Worm (Caenorhabditis elegans): Measurements from ENCODE around the gene hlh-34.

hlh-34 gene

DNA sequence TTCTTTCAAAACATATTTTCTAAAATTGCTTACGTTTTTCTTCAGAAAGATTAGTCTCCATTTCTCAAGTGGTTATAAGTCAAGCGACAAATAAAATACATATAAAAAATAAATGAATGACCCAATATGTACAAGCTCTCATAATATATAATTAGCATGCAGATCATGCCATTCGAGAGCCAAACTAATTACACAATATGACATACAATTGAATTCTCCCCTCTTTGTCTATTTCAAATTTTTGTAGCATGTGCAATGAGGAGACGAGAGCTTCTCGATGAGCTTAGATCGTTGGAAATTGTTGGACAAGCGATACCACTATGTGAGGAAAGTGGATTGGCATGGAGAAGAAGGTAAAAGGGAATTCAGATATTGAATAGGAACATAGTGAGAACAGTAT lies at the start of gene hlh-34:
TSS of gene hlh-34 (minus strand) at position 101 of the 400 bp plus-strand sequence.
- no peak for TF ChIP-seq hmg-4 (GFP tag; optimal IDR thresholded peaks at IDR 0.05)

DNA sequence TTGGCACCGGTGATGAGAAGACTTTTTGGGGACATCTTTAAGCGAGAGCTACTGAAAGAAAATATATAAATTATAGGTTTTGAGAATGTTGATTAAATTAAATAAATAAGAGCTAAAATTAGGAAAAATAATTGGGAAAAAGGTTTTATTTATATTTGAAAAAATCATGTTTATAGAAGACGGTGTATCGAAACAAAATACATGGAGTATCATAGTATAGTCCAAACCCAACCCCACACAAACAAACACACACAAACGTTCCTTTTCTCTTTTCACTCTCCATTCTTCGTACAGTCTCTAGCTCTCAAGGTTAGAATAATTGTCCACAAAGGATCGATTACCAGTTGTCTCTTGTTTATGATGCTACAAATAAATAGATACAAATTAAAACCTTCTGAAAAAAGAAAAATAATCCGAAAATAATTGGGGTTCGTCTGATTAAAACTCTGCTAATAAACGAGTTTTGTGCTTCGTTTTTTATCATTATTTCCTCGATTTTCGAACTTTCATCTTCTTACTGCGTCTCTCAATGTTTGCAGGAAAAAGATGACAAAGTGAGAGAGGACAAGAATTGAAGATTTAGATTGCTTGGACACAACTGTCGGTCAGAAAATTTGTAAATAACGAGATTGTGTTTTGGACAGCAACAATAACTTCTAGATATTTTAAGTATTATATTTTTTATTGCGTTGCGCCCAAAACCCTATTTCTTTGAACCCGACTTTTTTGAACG lies 49.3 kb upstream of the hlh-34 start, which contains the start of gene F20G2.2:
TSS of gene F20G2.2 (minus strand) at position 51 of the 733 bp plus-strand sequence.
- TF ChIP-seq tbx-11 (GFP tag; IDR thresholded peaks at IDR 0.05), result no peak
- TF ChIP-seq pes-1 (GFP tag; IDR thresholded peaks at IDR 0.05), result no peak
- no peak for TF ChIP-seq ama-1 (optimal IDR thresholded peaks at IDR 0.05)
- no peak for TF ChIP-seq hnd-1 (tag; optimal IDR thresholded peaks at IDR 0.05)
- no peak for TF ChIP-seq flt-1 (GFP tag; IDR thresholded peaks at IDR 0.05)
- no peak for TF ChIP-seq aly-1 (tag; optimal IDR thresholded peaks at IDR 0.05)
- no peak for TF ChIP-seq B0310.2 (tag; optimal IDR thresholded peaks at IDR 0.05)
- TF ChIP-seq F13C5.2 (tag; optimal IDR thresholded peaks at IDR 0.05), result no peak
- no peak for TF ChIP-seq ceh-36 (tag; optimal IDR thresholded peaks at IDR 0.05)
- no peak for TF ChIP-seq sea-1 (GFP tag; conservative IDR thresholded peaks at IDR 0.05)
- no peak for TF ChIP-seq tbx-37 (GFP tag; conservative IDR thresholded peaks at IDR 0.05)
- no peak for TF ChIP-seq tra-4 (tag; optimal IDR thresholded peaks at IDR 0.05)
- no peak for TF ChIP-seq hmbx-1 (tag; optimal IDR thresholded peaks at IDR 0.05)
- TF ChIP-seq hmg-4 (GFP tag; optimal IDR thresholded peaks at IDR 0.05), result no peak
- no peak for TF ChIP-seq scrt-1 (GFP tag; IDR thresholded peaks at IDR 0.05)
- no peak for TF ChIP-seq ceh-13 (GFP tag; optimal IDR thresholded peaks at IDR 0.05)
- TF ChIP-seq ets-7 (tag; optimal IDR thresholded peaks at IDR 0.05), result no peak

DNA sequence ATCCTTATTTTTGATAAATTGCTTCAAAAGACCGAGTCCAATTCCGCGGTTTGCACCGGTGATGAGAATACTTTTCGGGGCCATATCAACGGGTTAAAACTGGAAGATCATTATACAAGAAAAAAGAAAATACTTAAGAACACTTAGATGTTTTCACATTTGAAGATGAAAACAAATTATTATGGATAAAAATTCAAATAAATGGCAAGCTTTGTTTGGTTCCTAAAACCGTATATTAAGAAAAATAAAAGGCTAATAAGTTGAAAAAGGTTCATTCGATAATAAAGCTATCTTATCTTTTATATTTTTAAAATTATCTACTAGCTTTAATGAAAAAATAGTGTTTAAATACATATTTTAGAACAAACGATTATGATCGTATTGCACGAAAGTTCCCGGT lies 46.3 kb upstream of the hlh-34 start, which contains the start of gene F20G2.1:
TSS of gene F20G2.1 (minus strand) at position 101 of the 400 bp plus-strand sequence.
- TF ChIP-seq hnd-1 (tag; optimal IDR thresholded peaks at IDR 0.05) (no peak), scrt-1 (GFP tag; IDR thresholded peaks at IDR 0.05) (no peak), ama-1 (optimal IDR thresholded peaks at IDR 0.05) (no peak), flt-1 (GFP tag; IDR thresholded peaks at IDR 0.05) (no peak), ceh-36 (tag; optimal IDR thresholded peaks at IDR 0.05) (no peak), B0310.2 (tag; optimal IDR thresholded peaks at IDR 0.05) (no peak)

DNA sequence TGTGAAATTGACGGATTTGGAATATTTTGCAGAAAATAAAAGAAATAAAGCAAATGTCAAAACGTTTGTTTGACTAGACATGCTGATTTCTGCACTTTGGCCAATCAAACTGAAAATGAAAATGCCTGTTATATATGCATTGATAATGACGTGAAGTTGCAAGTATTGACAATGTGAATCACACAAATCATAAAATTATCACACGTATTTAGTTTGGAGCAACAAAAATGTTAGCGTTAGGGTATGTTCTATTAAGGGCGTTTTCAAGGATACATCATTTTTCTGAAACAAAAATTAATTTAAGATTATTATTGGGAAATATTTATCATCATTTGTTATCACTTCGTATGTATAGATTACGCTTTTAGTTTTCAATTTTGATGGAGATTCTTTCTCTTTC lies 44.6 kb upstream of the hlh-34 start, which contains the start of gene cld-9:
TSS of gene cld-9 (minus strand) at position 81 of the 400 bp plus-strand sequence.
- TF ChIP-seq hmbx-1 (tag; optimal IDR thresholded peaks at IDR 0.05), result no peak
- TF ChIP-seq ceh-13 (GFP tag; optimal IDR thresholded peaks at IDR 0.05), result no peak
- TF ChIP-seq ceh-36 (tag; optimal IDR thresholded peaks at IDR 0.05), result no peak
- no peak for TF ChIP-seq tbx-37 (GFP tag; conservative IDR thresholded peaks at IDR 0.05)

DNA sequence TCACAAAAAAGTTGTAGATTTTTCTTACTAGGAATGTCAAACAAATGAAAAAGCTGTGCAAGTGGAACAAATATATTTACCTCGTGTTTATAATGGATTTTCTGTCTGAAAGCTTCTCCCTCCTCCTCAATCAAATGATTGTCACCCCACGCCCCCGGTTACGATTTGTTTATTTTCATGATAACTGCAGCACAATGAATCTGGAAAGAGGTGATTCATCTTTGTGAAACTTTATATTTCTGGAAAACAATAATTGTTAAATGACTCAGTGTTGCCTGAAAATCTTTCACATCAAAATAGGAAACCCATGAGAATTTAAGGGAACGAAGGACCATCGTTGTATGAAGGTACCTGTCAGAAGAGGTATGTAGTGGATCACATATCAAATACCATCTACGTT lies 41.5 kb upstream of the hlh-34 start, which contains the start of gene F35E12.10:
TSS of gene F35E12.10 (minus strand) at position 101 of the 400 bp plus-strand sequence.
- no peak for TF ChIP-seq tra-4 (tag; optimal IDR thresholded peaks at IDR 0.05)
- no peak for TF ChIP-seq tbx-11 (GFP tag; IDR thresholded peaks at IDR 0.05)
- no peak for TF ChIP-seq ceh-13 (GFP tag; optimal IDR thresholded peaks at IDR 0.05)
- TF ChIP-seq flt-1 (GFP tag; IDR thresholded peaks at IDR 0.05), result no peak
- TF ChIP-seq aly-1 (tag; optimal IDR thresholded peaks at IDR 0.05), result no peak

DNA sequence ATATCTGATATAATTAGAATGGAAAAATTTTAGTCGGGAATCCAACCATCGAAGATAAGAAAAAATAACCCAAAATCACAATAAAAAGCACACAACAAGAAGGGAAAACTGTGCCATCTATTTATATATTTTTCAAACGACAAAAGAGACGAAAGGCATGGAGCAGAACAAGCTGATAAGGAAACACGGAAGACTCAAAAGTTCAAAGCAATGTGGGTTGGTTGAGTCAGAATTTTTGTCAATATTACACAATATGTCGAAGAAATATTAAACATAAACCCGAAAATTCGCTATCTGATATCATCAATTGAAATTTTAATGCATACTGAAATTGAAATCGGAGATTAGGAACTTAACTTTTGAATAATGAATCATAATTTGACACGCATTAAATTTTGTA lies 37.7 kb upstream of the hlh-34 start, which contains the start of gene F35E12.9:
TSS of gene F35E12.9 (minus strand) at position 227 of the 400 bp plus-strand sequence.
- TF ChIP-seq ets-7 (tag; optimal IDR thresholded peaks at IDR 0.05) (no peak), hmbx-1 (tag; optimal IDR thresholded peaks at IDR 0.05) (no peak), F13C5.2 (tag; optimal IDR thresholded peaks at IDR 0.05) (no peak), tbx-11 (GFP tag; IDR thresholded peaks at IDR 0.05) (no peak), ama-1 (optimal IDR thresholded peaks at IDR 0.05) (no peak), flt-1 (GFP tag; IDR thresholded peaks at IDR 0.05) (no peak), aly-1 (tag; optimal IDR thresholded peaks at IDR 0.05) (no peak), ceh-13 (GFP tag; optimal IDR thresholded peaks at IDR 0.05) (no peak), tbx-37 (GFP tag; conservative IDR thresholded peaks at IDR 0.05) (no peak), tra-4 (tag; optimal IDR thresholded peaks at IDR 0.05) (no peak), hnd-1 (tag; optimal IDR thresholded peaks at IDR 0.05) (no peak), sea-1 (GFP tag; conservative IDR thresholded peaks at IDR 0.05) (no peak), ceh-36 (tag; optimal IDR thresholded peaks at IDR 0.05) (no peak), pes-1 (GFP tag; IDR thresholded peaks at IDR 0.05) (no peak), scrt-1 (GFP tag; IDR thresholded peaks at IDR 0.05) (no peak), B0310.2 (tag; optimal IDR thresholded peaks at IDR 0.05) (no peak), hmg-4 (GFP tag; optimal IDR thresholded peaks at IDR 0.05) (no peak)

DNA sequence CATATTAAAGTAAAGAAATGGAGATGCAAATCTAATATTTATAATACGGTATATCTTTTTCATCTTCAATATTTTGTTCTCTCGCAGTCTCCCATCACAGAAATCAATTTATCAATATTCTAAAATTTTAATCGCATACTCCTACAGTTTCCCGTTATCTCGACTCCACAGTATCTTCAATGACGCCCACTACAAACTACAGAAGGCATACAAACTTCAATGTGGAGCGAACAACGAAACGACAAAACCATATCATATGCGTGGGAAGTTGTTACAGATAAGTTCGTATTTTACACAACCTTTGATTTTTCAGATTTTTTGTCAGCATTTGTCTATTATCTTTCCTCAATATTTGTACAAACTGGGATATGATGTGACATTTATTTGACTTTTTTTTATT lies 32.7 kb upstream of the hlh-34 start:
- no peak for TF ChIP-seq aly-1 (tag; optimal IDR thresholded peaks at IDR 0.05)
- TF ChIP-seq ama-1 (optimal IDR thresholded peaks at IDR 0.05), result no peak
- TF ChIP-seq ets-7 (tag; optimal IDR thresholded peaks at IDR 0.05), result no peak
- TF ChIP-seq flt-1 (GFP tag; IDR thresholded peaks at IDR 0.05), result no peak
- no peak for TF ChIP-seq tbx-11 (GFP tag; IDR thresholded peaks at IDR 0.05)
- no peak for TF ChIP-seq ceh-13 (GFP tag; optimal IDR thresholded peaks at IDR 0.05)
- no peak for TF ChIP-seq hnd-1 (tag; optimal IDR thresholded peaks at IDR 0.05)
- TF ChIP-seq sea-1 (GFP tag; conservative IDR thresholded peaks at IDR 0.05), result no peak
- no peak for TF ChIP-seq scrt-1 (GFP tag; IDR thresholded peaks at IDR 0.05)
- no peak for TF ChIP-seq pes-1 (GFP tag; IDR thresholded peaks at IDR 0.05)
- TF ChIP-seq hmg-4 (GFP tag; optimal IDR thresholded peaks at IDR 0.05), result no peak
- TF ChIP-seq B0310.2 (tag; optimal IDR thresholded peaks at IDR 0.05), result no peak
- no peak for TF ChIP-seq hmbx-1 (tag; optimal IDR thresholded peaks at IDR 0.05)
- no peak for TF ChIP-seq F13C5.2 (tag; optimal IDR thresholded peaks at IDR 0.05)
- TF ChIP-seq tra-4 (tag; optimal IDR thresholded peaks at IDR 0.05), result no peak
- TF ChIP-seq tbx-37 (GFP tag; conservative IDR thresholded peaks at IDR 0.05), result no peak
- TF ChIP-seq ceh-36 (tag; optimal IDR thresholded peaks at IDR 0.05), result no peak

DNA sequence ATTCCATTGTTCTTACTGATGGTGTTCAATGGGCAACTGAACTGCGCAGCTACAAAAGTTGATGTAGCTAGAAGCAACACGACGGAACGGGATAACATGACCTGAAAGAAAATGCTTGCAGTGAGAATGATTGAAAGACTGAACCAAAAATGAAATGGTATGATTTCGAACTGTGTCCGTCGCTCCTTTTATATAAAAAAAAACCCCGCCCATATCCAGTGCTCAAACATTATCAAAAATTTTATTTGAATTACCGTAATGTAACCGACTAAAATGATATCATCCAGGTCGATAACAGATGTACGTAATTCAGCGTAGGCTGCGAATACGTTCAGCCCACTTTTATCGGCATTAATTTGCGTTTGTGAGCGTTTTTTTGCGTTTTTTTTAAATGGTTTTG lies 31.2 kb upstream of the hlh-34 start, which contains the start of gene irg-5:
TSS of gene irg-5 (minus strand) at position 101 of the 400 bp plus-strand sequence.
- no peak for TF ChIP-seq B0310.2 (tag; optimal IDR thresholded peaks at IDR 0.05)
- TF ChIP-seq aly-1 (tag; optimal IDR thresholded peaks at IDR 0.05), result no peak
- no peak for TF ChIP-seq tbx-11 (GFP tag; IDR thresholded peaks at IDR 0.05)
- TF ChIP-seq hmbx-1 (tag; optimal IDR thresholded peaks at IDR 0.05), result no peak
- no peak for TF ChIP-seq hnd-1 (tag; optimal IDR thresholded peaks at IDR 0.05)
- no peak for TF ChIP-seq hmg-4 (GFP tag; optimal IDR thresholded peaks at IDR 0.05)
- TF ChIP-seq ama-1 (optimal IDR thresholded peaks at IDR 0.05), result no peak
- TF ChIP-seq pes-1 (GFP tag; IDR thresholded peaks at IDR 0.05), result no peak
- TF ChIP-seq flt-1 (GFP tag; IDR thresholded peaks at IDR 0.05), result no peak
- TF ChIP-seq scrt-1 (GFP tag; IDR thresholded peaks at IDR 0.05), result no peak
- no peak for TF ChIP-seq ceh-13 (GFP tag; optimal IDR thresholded peaks at IDR 0.05)
- TF ChIP-seq ceh-36 (tag; optimal IDR thresholded peaks at IDR 0.05), result no peak
- TF ChIP-seq F13C5.2 (tag; optimal IDR thresholded peaks at IDR 0.05), result no peak
- TF ChIP-seq tra-4 (tag; optimal IDR thresholded peaks at IDR 0.05), result no peak
- no peak for TF ChIP-seq tbx-37 (GFP tag; conservative IDR thresholded peaks at IDR 0.05)
- TF ChIP-seq ets-7 (tag; optimal IDR thresholded peaks at IDR 0.05), result no peak
- TF ChIP-seq sea-1 (GFP tag; conservative IDR thresholded peaks at IDR 0.05), result no peak
